Worm (Caenorhabditis elegans): ENCODE measurements around the gene nos-2.

nos-2 gene

DNA sequence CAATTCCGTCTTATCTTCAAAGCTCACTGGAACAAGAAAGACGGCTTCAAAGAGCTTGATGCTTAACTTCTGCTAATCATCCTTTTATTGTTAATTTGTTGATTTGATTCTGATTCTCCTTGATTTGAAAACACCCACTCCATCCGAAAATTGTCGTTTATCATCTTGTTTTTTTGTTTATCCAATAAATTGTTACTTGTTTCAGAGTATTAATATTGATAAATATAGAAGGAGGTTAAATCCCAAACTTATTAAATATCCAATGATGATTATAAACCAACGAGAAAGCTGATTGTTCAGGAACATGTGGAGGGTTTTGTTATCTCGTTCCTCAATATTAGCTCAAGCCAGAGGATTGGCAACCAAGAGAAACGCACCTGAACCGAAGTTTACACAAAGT, 47.4 kb downstream of the nos-2 start, which contains the start of gene F10E7.6:
Gene F10E7.6, plus strand, starts transcription at position 301 of the 400 bp plus-strand sequence.
- no peak for TF ChIP-seq bed-2 (GFP tag; IDR thresholded peaks at IDR 0.05)
- no peak for TF ChIP-seq nfya-2 (GFP tag; IDR thresholded peaks at IDR 0.05)
- no peak for TF ChIP-seq nfyb-1 (GFP tag; IDR thresholded peaks at IDR 0.05)
- no peak for TF ChIP-seq fkh-3 (tag; optimal IDR thresholded peaks at IDR 0.05)
- TF ChIP-seq repo-1 (tag; optimal IDR thresholded peaks at IDR 0.05): no peak
- no peak for TF ChIP-seq xnd-1 (tag; optimal IDR thresholded peaks at IDR 0.05)
- no peak for TF ChIP-seq ZK185.1 (tag; optimal IDR thresholded peaks at IDR 0.05; ENCODE audit: poor library complexity, severe bottlenecking)
- no peak for TF ChIP-seq snpc-4 (GFP tag; optimal IDR thresholded peaks at IDR 0.05)
- no peak for TF ChIP-seq snpc-4 (tag; optimal IDR thresholded peaks at IDR 0.05)
- no peak for TF ChIP-seq unc-130 (GFP tag; optimal IDR thresholded peaks at IDR 0.05)
- TF ChIP-seq rcor-1 (GFP tag; IDR thresholded peaks at IDR 0.05): no peak
- TF ChIP-seq tlf-1 (GFP tag; optimal IDR thresholded peaks at IDR 0.05): no peak
- TF ChIP-seq nhr-90 (tag; optimal IDR thresholded peaks at IDR 0.05): no peak
- no peak for TF ChIP-seq ceh-27 (GFP tag; optimal IDR thresholded peaks at IDR 0.05)

DNA sequence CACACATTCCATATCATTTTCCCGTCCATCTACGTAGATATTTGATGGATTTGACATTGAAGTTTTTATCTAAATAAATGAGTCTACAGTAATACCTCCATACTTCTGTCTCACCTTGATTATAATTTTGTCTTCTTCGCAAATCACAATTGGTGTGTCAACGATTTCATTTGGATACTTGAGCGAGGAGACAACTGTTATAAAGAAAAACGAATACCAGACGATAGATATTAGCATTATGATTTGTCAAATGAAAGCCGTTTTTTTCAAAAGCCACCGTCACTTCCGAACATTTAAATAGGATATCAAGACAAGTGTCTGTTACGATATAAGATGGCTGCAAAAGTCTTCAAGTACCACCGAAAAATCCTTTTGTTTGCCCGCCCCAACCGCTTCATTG, 50.2 kb downstream of the nos-2 start, which contains the start of gene cutl-5:
Gene cutl-5, minus strand, starts transcription at position 269 of the 400 bp plus-strand sequence.
- no peak for TF ChIP-seq ztf-18 (tag; optimal IDR thresholded peaks at IDR 0.05)
- no peak for TF ChIP-seq ccch-3 (GFP tag; optimal IDR thresholded peaks at IDR 0.05)
- no peak for TF ChIP-seq nfya-1 (tag; optimal IDR thresholded peaks at IDR 0.05; ENCODE audit: borderline replicate concordance, insufficient read depth)
- TF ChIP-seq ztf-28 (GFP tag; IDR thresholded peaks at IDR 0.05): no peak
- TF ChIP-seq tbx-9 (tag; optimal IDR thresholded peaks at IDR 0.05; ENCODE audit: borderline replicate concordance): no peak
- no peak for TF ChIP-seq sptf-2 (GFP tag; optimal IDR thresholded peaks at IDR 0.05)

DNA sequence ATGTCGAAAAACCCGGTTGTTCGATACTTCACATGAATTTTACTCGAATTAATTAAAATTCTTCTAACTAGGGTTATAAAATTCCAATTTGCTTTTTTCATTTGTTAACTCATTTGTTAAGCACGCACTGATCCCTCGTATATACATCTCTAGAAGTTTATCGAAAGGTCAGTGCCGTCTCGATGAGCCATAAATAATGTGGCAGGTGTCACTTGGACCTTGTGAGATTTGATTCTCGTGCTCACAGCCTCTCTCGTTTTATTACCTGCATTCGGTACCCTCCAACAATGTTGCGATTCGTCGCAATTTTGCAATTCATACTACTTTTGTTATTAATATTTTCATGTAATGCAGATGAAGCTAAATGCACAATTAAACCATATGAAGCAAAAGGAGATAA, 50.9 kb downstream of the nos-2 start, which contains the start of gene spon-1:
Gene spon-1, plus strand, starts transcription at position 208 of the 400 bp plus-strand sequence.
- no peak for TF ChIP-seq sdz-38 (tag; optimal IDR thresholded peaks at IDR 0.05)
- no peak for TF ChIP-seq lag-1 (GFP tag; IDR thresholded peaks at IDR 0.05)
- no peak for TF ChIP-seq dpl-1 (GFP tag; optimal IDR thresholded peaks at IDR 0.05)
- TF ChIP-seq somi-1 (GFP tag; optimal IDR thresholded peaks at IDR 0.05): no peak
- no peak for TF ChIP-seq D2030.7 (GFP tag; IDR thresholded peaks at IDR 0.05)

All from whole organism, young adult.